Worm (Caenorhabditis elegans) whole organism, L2 larva: ENCODE results near the gene F08G12.3.

Experiments used
- ama-1 ChIP-seq: fragments of 150-350 bp; optimal IDR thresholded peaks from 2 replicates; lab custom pipeline; 2018; ENCODE audit warnings: inconsistent platforms
- dmd-4 ChIP-seq: sonication (generic microtip); optimal IDR thresholded peaks from 2 replicates; lab custom pipeline; 2017; ENCODE audit warnings: missing biosample characterization, missing genetic modification characterization
- elt-1 ChIP-seq: fragments of 150-350 bp; optimal IDR thresholded peaks from 2 replicates; lab custom pipeline; 2014; ENCODE audit warnings: missing biosample characterization, missing genetic modification characterization
- lin-39 ChIP-seq: fragments of 150-350 bp; optimal IDR thresholded peaks from 2 replicates; lab custom pipeline; 2014; ENCODE audit warnings: missing biosample characterization, missing genetic modification reagents, missing genetic modification characterization
- mdl-1 ChIP-seq, 2 experiments: fragments of 150-350 bp in 1 of 2; sonication (generic microtip) in 1 of 2; optimal IDR thresholded peaks; 2 replicates each; lab custom pipeline; 2017; ENCODE audit warnings: missing biosample characterization in 2 of 2, missing genetic modification characterization in 2 of 2
- nhr-11 ChIP-seq: fragments of 150-350 bp; optimal IDR thresholded peaks from 2 replicates; lab custom pipeline; 2014; ENCODE audit warnings: missing biosample characterization, missing genetic modification characterization
- nhr-12 ChIP-seq: fragments of 150-350 bp; optimal IDR thresholded peaks from 2 replicates; lab custom pipeline; 2014; ENCODE audit warnings: missing biosample characterization, missing genetic modification characterization
- nhr-129 ChIP-seq: fragments of 150-350 bp; optimal IDR thresholded peaks from 2 replicates; lab custom pipeline; 2014; ENCODE audit warnings: missing biosample characterization, missing genetic modification characterization
- nhr-237 ChIP-seq: fragments of 150-350 bp; optimal IDR thresholded peaks from 2 replicates; lab custom pipeline; 2014; ENCODE audit warnings: missing biosample characterization, missing genetic modification characterization
- peb-1 ChIP-seq: fragments of 150-350 bp; optimal IDR thresholded peaks from 2 replicates; lab custom pipeline; 2014; ENCODE audit warnings: missing biosample characterization, missing genetic modification characterization
- skn-1 ChIP-seq: sonication (generic microtip); optimal IDR thresholded peaks from 2 replicates; lab custom pipeline; 2017; ENCODE audit warnings: missing biosample characterization, missing genetic modification characterization
- snpc-4 ChIP-seq: fragments of 150-350 bp; optimal IDR thresholded peaks from 2 replicates; lab custom pipeline; 2014; ENCODE audit warnings: missing biosample characterization, missing genetic modification characterization
- unc-39 ChIP-seq: fragments of 150-350 bp; optimal IDR thresholded peaks from 2 replicates; lab custom pipeline; 2014; ENCODE audit warnings: missing biosample characterization, missing genetic modification characterization
- zag-1 ChIP-seq: fragments of 150-350 bp; optimal IDR thresholded peaks from 2 replicates; lab custom pipeline; 2014; ENCODE audit warnings: missing biosample characterization, missing genetic modification characterization

ce11 chrX:11252429-11252828, 47.6 kb upstream of the F08G12.3 start:
- TF ChIP-seq skn-1 (no peak), nhr-11 (no peak), peb-1 (tag; lab: Kevin White, UChicago) (no peak), ama-1 (no peak), unc-39 (tag; lab: Kevin White, UChicago) (no peak), lin-39 (tag; lab: Kevin White, UChicago) (no peak), elt-1 (no peak), nhr-12 (tag; lab: Kevin White, UChicago) (no peak), snpc-4 (tag; lab: Kevin White, UChicago) (no peak), zag-1 (tag; lab: Kevin White, UChicago) (no peak), mdl-1 (tag; optimal IDR thresholded peaks at IDR 0.05; lab: Kevin White, UChicago) (no peak), nhr-237 (tag; lab: Kevin White, UChicago) (no peak), dmd-4 (tag; lab: Kevin White, UChicago) (no peak), nhr-129 (tag; lab: Kevin White, UChicago) (peak; percentile 47)
